Fruit fly (Drosophila melanogaster) whole organism, embryonic: ENCODE measurements around the gene CG18586.

Experiments
- Antp ChIP-seq: fragments of 200-800 bp; sonication (Bioruptor generic); optimal IDR thresholded peaks from 3 replicates; lab custom pipeline; 2016; ENCODE audit warnings: missing biosample characterization, missing genetic modification characterization
- CG10979 ChIP-seq: fragments of 200-800 bp; sonication (Bioruptor generic); optimal IDR thresholded peaks from 2 replicates; lab custom pipeline; 2018; ENCODE audit warnings: missing biosample characterization, mild to moderate bottlenecking, missing genetic modification characterization, moderate library complexity
- CG12391 ChIP-seq: fragments of 200-800 bp; sonication (Bioruptor generic); optimal IDR thresholded peaks from 3 replicates; lab custom pipeline; 2018; ENCODE audit warnings: missing biosample characterization, mild to moderate bottlenecking, missing genetic modification characterization, moderate library complexity
- CG8089 ChIP-seq: fragments of 200-800 bp; sonication (Bioruptor generic); optimal IDR thresholded peaks from 3 replicates; lab custom pipeline; 2016; ENCODE audit warnings: missing biosample characterization, missing genetic modification characterization
- Poxn ChIP-seq: fragments of 200-800 bp; sonication (Bioruptor generic); IDR thresholded peaks from 2 replicates; pipeline ENCODE4 v1.3.6; 2022; ENCODE audit warnings: missing biosample characterization, missing genetic modification characterization
- amos ChIP-seq: fragments of 200-800 bp; sonication (Bioruptor generic); IDR thresholded peaks from 2 replicates; pipeline ENCODE4 v1.3.6; 2022; ENCODE audit warnings: missing biosample characterization, missing genetic modification characterization; ENCODE audit not compliant: partially characterized antibody
- grau ChIP-seq: fragments of 200-800 bp; optimal IDR thresholded peaks from 3 replicates; lab custom pipeline; 2019; ENCODE audit warnings: missing biosample characterization, mild to moderate bottlenecking, missing genetic modification characterization, moderate library complexity

dm6 chr3L:5828275-5828674 lies 44.8 kb upstream of the CG18586 start:
- TF ChIP-seq CG10979 (tag; lab: Kevin White, UChicago): no peak
- TF ChIP-seq CG12391 (tag; lab: Kevin White, UChicago): no peak
- no peak for TF ChIP-seq grau (tag; lab: Kevin White, UChicago)
- no peak for TF ChIP-seq CG8089 (GFP tag; lab: Kevin White, UChicago)
- TF ChIP-seq Poxn: no peak
- no peak for TF ChIP-seq amos (GFP tag; lab: Robert Waterston, UW)
- TF ChIP-seq Antp (GFP tag; lab: Kevin White, UChicago): no peak
